Worm (Caenorhabditis elegans): ENCODE measurements around the gene acr-9.

acr-9 gene

DNA sequence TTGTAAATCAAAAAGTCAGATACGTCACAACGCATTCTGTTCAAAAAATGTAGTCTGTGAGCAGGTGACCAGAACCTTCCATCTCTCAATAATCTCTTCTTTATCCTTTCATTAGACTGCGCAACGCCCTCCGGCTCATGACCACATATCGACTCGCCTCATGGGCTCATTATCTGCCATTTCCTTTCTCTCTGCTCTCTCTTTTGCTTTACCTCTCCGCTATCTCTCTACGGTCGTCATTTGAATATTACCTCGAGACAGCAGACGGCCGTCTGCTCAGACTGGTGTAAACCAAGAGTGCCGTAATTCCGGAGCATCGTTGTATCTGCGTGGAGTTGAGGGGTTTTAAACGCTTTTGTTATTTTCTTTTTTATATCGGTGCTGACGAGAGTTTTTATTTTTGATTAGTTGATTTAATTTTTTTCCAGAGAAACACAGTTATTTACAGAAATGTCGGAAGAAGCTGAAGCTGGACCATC lies 48.6 kb downstream of the acr-9 start, which contains the start of gene bra-1 (continued):
- TF ChIP-seq nhr-6 (tag; optimal IDR thresholded peaks at IDR 0.05), result peak; percentile 73
- TF ChIP-seq hlh-11 (tag; optimal IDR thresholded peaks at IDR 0.05), result peak; percentile 54
- TF ChIP-seq daf-8 (GFP tag; IDR thresholded peaks at IDR 0.05), result no peak
- TF ChIP-seq saeg-2 (GFP tag; IDR thresholded peaks at IDR 0.05), result no peak
- TF ChIP-seq rbr-2 (tag; optimal IDR thresholded peaks at IDR 0.05), result peak; percentile 53
- TF ChIP-seq nhr-111 (GFP tag; optimal IDR thresholded peaks at IDR 0.05), result no peak
- no peak for TF ChIP-seq gei-8 (GFP tag; optimal IDR thresholded peaks at IDR 0.05)
- TF ChIP-seq mdl-1 (tag; optimal IDR thresholded peaks at IDR 0.05), result peak in 1 of 2 experiments; percentile 22
- peak; percentile 27 for TF ChIP-seq F37D6.2 (tag; optimal IDR thresholded peaks at IDR 0.05)
- TF ChIP-seq madf-9 (GFP tag; conservative IDR thresholded peaks at IDR 0.05), result no peak
- TF ChIP-seq dmd-6 (GFP tag; IDR thresholded peaks at IDR 0.05), result peak; percentile 20; the same call in 1 of the 2 replicates
- TF ChIP-seq hmg-1.1 (GFP tag; IDR thresholded peaks at IDR 0.05), result peak; percentile 45; the same call in 1 of the 2 replicates
- no peak for TF ChIP-seq fos-1 (tag; optimal IDR thresholded peaks at IDR 0.05)
- TF ChIP-seq arid-1 (GFP tag; conservative IDR thresholded peaks at IDR 0.05), result no peak
- no peak for TF ChIP-seq zip-11 (GFP tag; IDR thresholded peaks at IDR 0.05)
- 0 out of 2 replicates have a peak, but pooled peaks have one; percentile 37 for TF ChIP-seq egl-43 (GFP tag; IDR thresholded peaks at IDR 0.05)
- TF ChIP-seq ces-1 (GFP tag; optimal IDR thresholded peaks at IDR 0.05), result no peak
- peak; percentile 93 for TF ChIP-seq T20F7.1 (GFP tag; optimal IDR thresholded peaks at IDR 0.05)
- no peak for TF ChIP-seq daf-16 (GFP tag; optimal IDR thresholded peaks at IDR 0.05)
- TF ChIP-seq daf-16 (tag; optimal IDR thresholded peaks at IDR 0.05), result no peak
- TF ChIP-seq nhr-48 (tag; optimal IDR thresholded peaks at IDR 0.05), result no peak
- no peak for TF ChIP-seq aha-1 (tag)
- peak; percentile 90 for TF ChIP-seq hlh-30 (tag; optimal IDR thresholded peaks at IDR 0.05; ENCODE audit: insufficient read depth)
- no peak for TF ChIP-seq F49E8.2 (tag; optimal IDR thresholded peaks at IDR 0.05; ENCODE audit: borderline replicate concordance)
- TF ChIP-seq unc-130 (GFP tag; optimal IDR thresholded peaks at IDR 0.05), result no peak
- TF ChIP-seq mxl-3 (GFP tag; optimal IDR thresholded peaks at IDR 0.05), result no peak
- TF ChIP-seq nhr-10 (tag; optimal IDR thresholded peaks at IDR 0.05), result no peak
- TF ChIP-seq dmd-8 (GFP tag; IDR thresholded peaks at IDR 0.05), result no peak
- TF ChIP-seq ceh-82 (tag; optimal IDR thresholded peaks at IDR 0.05), result no peak

DNA sequence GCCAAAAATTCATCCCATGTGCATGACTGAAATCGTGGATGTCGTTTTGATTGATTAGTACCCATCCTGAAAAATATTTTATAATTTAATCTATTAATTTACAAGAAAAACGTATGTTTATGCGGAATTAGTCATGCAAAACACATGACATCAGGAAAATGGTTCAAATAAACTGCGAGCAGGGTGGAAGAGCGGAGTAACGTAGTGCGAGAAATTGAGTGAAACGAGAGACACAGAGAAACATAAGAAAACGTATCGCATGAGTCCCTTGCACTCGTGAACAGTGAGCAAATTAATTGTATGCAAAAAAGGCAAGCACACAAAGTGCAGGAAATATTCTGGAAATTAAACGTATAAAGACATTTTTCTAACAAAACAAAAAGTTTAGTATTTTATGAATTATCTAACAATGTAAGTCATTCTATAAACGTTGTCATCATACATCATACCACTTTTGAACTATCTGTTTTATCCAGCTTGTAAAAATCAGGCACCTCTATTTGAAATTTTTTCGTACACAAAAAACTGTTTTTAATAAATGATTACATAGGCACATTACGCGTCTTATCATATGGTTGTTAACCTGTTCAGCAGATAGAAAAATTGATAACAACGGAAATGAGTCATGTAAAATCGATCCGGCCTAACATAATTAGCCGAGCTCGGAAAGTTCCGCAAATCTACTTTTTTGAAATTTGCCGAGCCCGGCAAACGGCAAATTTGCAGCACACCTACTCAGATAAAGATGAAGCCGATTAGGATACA lies 50.5 kb downstream of the acr-9 start, which contains the start of gene F54B11.5:
Gene F54B11.5 (minus strand): TSS at position 66 of the 765 bp plus-strand sequence.
- TF ChIP-seq mdt-29 (GFP tag; IDR thresholded peaks at IDR 0.05) (no peak), tag-97 (GFP tag; IDR thresholded peaks at IDR 0.05) (no peak), Y48G9A.11 (GFP tag; IDR thresholded peaks at IDR 0.05) (no peak), mes-2 (tag; optimal IDR thresholded peaks at IDR 0.05; ENCODE audit: poor library complexity, severe bottlenecking) (peak; percentile 60), gei-8 (GFP tag; optimal IDR thresholded peaks at IDR 0.05) (no peak), nhr-237 (tag; optimal IDR thresholded peaks at IDR 0.05) (no peak), Y105C5A.15 (GFP tag; IDR thresholded peaks at IDR 0.05) (no peak), attf-4 (tag; optimal IDR thresholded peaks at IDR 0.05) (no peak), lir-3 (tag; optimal IDR thresholded peaks at IDR 0.05) (no peak), Y5F2A.4 (GFP tag; optimal IDR thresholded peaks at IDR 0.05) (no peak), dpl-1 (GFP tag; optimal IDR thresholded peaks at IDR 0.05) (peak; percentile 34), hif-1 (tag; optimal IDR thresholded peaks at IDR 0.05) (no peak), F44E2.7 (GFP tag; IDR thresholded peaks at IDR 0.05) (no peak), aly-2 (tag; optimal IDR thresholded peaks at IDR 0.05) (no peak), daf-19 (GFP tag; conservative IDR thresholded peaks at IDR 0.05) (no peak), ceh-44 (GFP tag; IDR thresholded peaks at IDR 0.05) (no peak), D1046.2 (GFP tag; IDR thresholded peaks at IDR 0.05) (no peak), pha-4 (GFP tag; IDR thresholded peaks at IDR 0.05) (no peak), pha-4 (tag; optimal IDR thresholded peaks at IDR 0.05) (no peak), zip-2 (tag; optimal IDR thresholded peaks at IDR 0.05) (no peak), vab-7 (GFP tag; IDR thresholded peaks at IDR 0.05) (no peak), lin-1 (GFP tag; IDR thresholded peaks at IDR 0.05) (no peak), ceh-62 (tag; optimal IDR thresholded peaks at IDR 0.05) (no peak), egl-43 (GFP tag; IDR thresholded peaks at IDR 0.05) (no peak)

All from whole organism, L4 larva.